Fruit fly (Drosophila melanogaster): Measurements from ENCODE around the gene CG32413.

The CG32413 gene

dm6 chr3L:5891114-5891513 lies 12.7 kb downstream of the CG32413 start:
- no peak for TF ChIP-seq OdsH (GFP tag; optimal IDR thresholded peaks at IDR 0.05)
- no peak for TF ChIP-seq psq (GFP tag; optimal IDR thresholded peaks at IDR 0.05)
- TF ChIP-seq ey (GFP tag; optimal IDR thresholded peaks at IDR 0.05): no peak
- TF ChIP-seq Hnf4 (GFP tag; optimal IDR thresholded peaks at IDR 0.05): no peak
- no peak for TF ChIP-seq jim (GFP tag; optimal IDR thresholded peaks at IDR 0.05)
- TF ChIP-seq Rel (GFP tag; optimal IDR thresholded peaks at IDR 0.05): no peak
- no peak for TF ChIP-seq Rel (tag; optimal IDR thresholded peaks at IDR 0.05)
- TF ChIP-seq CG32264 (GFP tag; optimal IDR thresholded peaks at IDR 0.05): no peak
- TF ChIP-seq Hr83 (GFP tag; optimal IDR thresholded peaks at IDR 0.05; ENCODE audit: poor library complexity, severe bottlenecking): no peak
- no peak for TF ChIP-seq Dif (GFP tag; optimal IDR thresholded peaks at IDR 0.05; ENCODE audit: partially characterized antibody)
- no peak for TF ChIP-seq Vsx2 (GFP tag; optimal IDR thresholded peaks at IDR 0.05; ENCODE audit: partially characterized antibody)
- TF ChIP-seq tai (GFP tag; optimal IDR thresholded peaks at IDR 0.05): no peak
- no peak for TF ChIP-seq fru (GFP tag; optimal IDR thresholded peaks at IDR 0.05)
- no peak for TF ChIP-seq CrebA (GFP tag; optimal IDR thresholded peaks at IDR 0.05; ENCODE audit: borderline replicate concordance)
- no peak for TF ChIP-seq sv (GFP tag; optimal IDR thresholded peaks at IDR 0.05)
- TF ChIP-seq usp (GFP tag; optimal IDR thresholded peaks at IDR 0.05): no peak
- no peak for TF ChIP-seq pan (optimal IDR thresholded peaks at IDR 0.05)
- TF ChIP-seq rgr (GFP tag; optimal IDR thresholded peaks at IDR 0.05): no peak
- TF ChIP-seq N (GFP tag; optimal IDR thresholded peaks at IDR 0.05): no peak

dm6 chr3L:5884735-5885134 lies 19.1 kb downstream of the CG32413 start:
- TF ChIP-seq N (GFP tag; optimal IDR thresholded peaks at IDR 0.05): no peak
- no peak for TF ChIP-seq psq (GFP tag; optimal IDR thresholded peaks at IDR 0.05)
- TF ChIP-seq dmrt93B (GFP tag; optimal IDR thresholded peaks at IDR 0.05): no peak
- TF ChIP-seq Dif (GFP tag; optimal IDR thresholded peaks at IDR 0.05; ENCODE audit: partially characterized antibody): no peak
- no peak for TF ChIP-seq CG9705 (GFP tag; optimal IDR thresholded peaks at IDR 0.05)
- no peak for TF ChIP-seq Jra (GFP tag; optimal IDR thresholded peaks at IDR 0.05)
- TF ChIP-seq sv (GFP tag; optimal IDR thresholded peaks at IDR 0.05): no peak
- TF ChIP-seq GATAd (GFP tag; optimal IDR thresholded peaks at IDR 0.05): no peak

dm6 chr3L:5882209-5882403 lies 21.7 kb downstream of the CG32413 start, which contains the start of gene CG13287:
CG13287 (plus strand) TSS chr3L:5882304.
- TF ChIP-seq psq (GFP tag; optimal IDR thresholded peaks at IDR 0.05): no peak
- TF ChIP-seq ey (GFP tag; optimal IDR thresholded peaks at IDR 0.05): no peak
- no peak for TF ChIP-seq Sp1 (GFP tag; optimal IDR thresholded peaks at IDR 0.05)
- no peak for TF ChIP-seq GATAd (GFP tag; optimal IDR thresholded peaks at IDR 0.05)
- TF ChIP-seq Vsx2 (GFP tag; optimal IDR thresholded peaks at IDR 0.05; ENCODE audit: partially characterized antibody): no peak
- no peak for TF ChIP-seq OdsH (GFP tag; optimal IDR thresholded peaks at IDR 0.05)
- no peak for TF ChIP-seq usp (GFP tag; optimal IDR thresholded peaks at IDR 0.05)
- TF ChIP-seq sage (GFP tag; optimal IDR thresholded peaks at IDR 0.05): no peak
- TF ChIP-seq CG9705 (GFP tag; optimal IDR thresholded peaks at IDR 0.05): no peak
- no peak for TF ChIP-seq Hr78 (GFP tag; optimal IDR thresholded peaks at IDR 0.05)
- no peak for TF ChIP-seq N (GFP tag; optimal IDR thresholded peaks at IDR 0.05)
- TF ChIP-seq br (GFP tag; optimal IDR thresholded peaks at IDR 0.05): no peak
- TF ChIP-seq CrebA (GFP tag; optimal IDR thresholded peaks at IDR 0.05; ENCODE audit: borderline replicate concordance): no peak
- no peak for TF ChIP-seq Hr83 (GFP tag; optimal IDR thresholded peaks at IDR 0.05; ENCODE audit: poor library complexity, severe bottlenecking)
- TF ChIP-seq Rel (GFP tag; optimal IDR thresholded peaks at IDR 0.05): no peak
- no peak for TF ChIP-seq Rel (tag; optimal IDR thresholded peaks at IDR 0.05)

dm6 chr3L:5881310-5882208 lies 22.3 kb downstream of the CG32413 start:
- TF ChIP-seq sv (GFP tag; optimal IDR thresholded peaks at IDR 0.05): peak; percentile 35
- peak; percentile 22 for TF ChIP-seq fru (GFP tag; optimal IDR thresholded peaks at IDR 0.05)
- TF ChIP-seq Rel (GFP tag; optimal IDR thresholded peaks at IDR 0.05): no peak
- no peak for TF ChIP-seq Rel (tag; optimal IDR thresholded peaks at IDR 0.05)
- peak; percentile 31 for TF ChIP-seq rgr (GFP tag; optimal IDR thresholded peaks at IDR 0.05)
- no peak for TF ChIP-seq CG9705 (GFP tag; optimal IDR thresholded peaks at IDR 0.05)
- TF ChIP-seq woc (GFP tag; optimal IDR thresholded peaks at IDR 0.05): peak; percentile 40
- TF ChIP-seq OdsH (GFP tag; optimal IDR thresholded peaks at IDR 0.05): peak; percentile 47
- TF ChIP-seq ey (GFP tag; optimal IDR thresholded peaks at IDR 0.05): peak; percentile 45
- no peak for TF ChIP-seq Hr78 (GFP tag; optimal IDR thresholded peaks at IDR 0.05)
- TF ChIP-seq HLH106 (tag; optimal IDR thresholded peaks at IDR 0.05): no peak
- TF ChIP-seq h (GFP tag; optimal IDR thresholded peaks at IDR 0.05): peak; percentile 37
- TF ChIP-seq GATAd (GFP tag; optimal IDR thresholded peaks at IDR 0.05): no peak
- TF ChIP-seq CrebA (GFP tag; optimal IDR thresholded peaks at IDR 0.05; ENCODE audit: borderline replicate concordance): no peak

Data from whole organism, wandering third instar larva.